Worm (Caenorhabditis elegans) whole organism, early embryonic: ENCODE data around the gene F35A5.8.

Source experiments
- F13C5.2 ChIP-seq: sonication (generic microtip); optimal IDR thresholded peaks from 2 replicates; lab custom pipeline; 2017; ENCODE audit warnings: mild to moderate bottlenecking, missing genetic modification characterization, inconsistent platforms, missing compliant biosample characterization
- aly-1 ChIP-seq: sonication (generic microtip); optimal IDR thresholded peaks from 2 replicates; lab custom pipeline; 2016; ENCODE audit warnings: missing genetic modification characterization, missing compliant biosample characterization
- ama-1 ChIP-seq: fragments of 150-350 bp; optimal IDR thresholded peaks from 2 replicates; lab custom pipeline; 2014
- ceh-36 ChIP-seq: sonication (generic microtip); optimal IDR thresholded peaks from 2 replicates; lab custom pipeline; 2016; ENCODE audit warnings: missing genetic modification characterization, inconsistent platforms, missing compliant biosample characterization
- hmbx-1 ChIP-seq: sonication (generic microtip); optimal IDR thresholded peaks from 2 replicates; lab custom pipeline; 2016; ENCODE audit warnings: mild to moderate bottlenecking, missing genetic modification characterization, missing compliant biosample characterization
- hmg-4 ChIP-seq: fragments of 200-800 bp; sonication (Bioruptor generic); optimal IDR thresholded peaks from 2 replicates; lab custom pipeline; 2018; ENCODE audit warnings: mild to moderate bottlenecking, missing genetic modification characterization, missing compliant biosample characterization
- tbx-37 ChIP-seq: fragments of 200-800 bp; sonication (Bioruptor generic); conservative IDR thresholded peaks from 2 replicates; pipeline ENCODE4 v1.3.6; 2022; ENCODE audit warnings: missing genetic modification reagents, missing genetic modification characterization, missing compliant biosample characterization
- tra-4 ChIP-seq: sonication (generic microtip); optimal IDR thresholded peaks from 2 replicates; lab custom pipeline; 2017; ENCODE audit warnings: missing genetic modification characterization, missing compliant biosample characterization

ce11 chrX:3791098-3791497 lies 12.2 kb downstream of the F35A5.8 start:
- TF ChIP-seq ama-1 (lab: Kevin White, UChicago) (no peak), hmg-4 (GFP tag; lab: Kevin White, UChicago) (no peak), tra-4 (tag; lab: Kevin White, UChicago) (no peak), hmbx-1 (tag; lab: Kevin White, UChicago) (no peak), F13C5.2 (no peak), tbx-37 (no peak), ceh-36 (tag; lab: Kevin White, UChicago) (no peak), aly-1 (no peak)
